Fruit fly (Drosophila melanogaster): Measurements from ENCODE around the gene Cpr67B.

Cpr67B gene

DNA sequence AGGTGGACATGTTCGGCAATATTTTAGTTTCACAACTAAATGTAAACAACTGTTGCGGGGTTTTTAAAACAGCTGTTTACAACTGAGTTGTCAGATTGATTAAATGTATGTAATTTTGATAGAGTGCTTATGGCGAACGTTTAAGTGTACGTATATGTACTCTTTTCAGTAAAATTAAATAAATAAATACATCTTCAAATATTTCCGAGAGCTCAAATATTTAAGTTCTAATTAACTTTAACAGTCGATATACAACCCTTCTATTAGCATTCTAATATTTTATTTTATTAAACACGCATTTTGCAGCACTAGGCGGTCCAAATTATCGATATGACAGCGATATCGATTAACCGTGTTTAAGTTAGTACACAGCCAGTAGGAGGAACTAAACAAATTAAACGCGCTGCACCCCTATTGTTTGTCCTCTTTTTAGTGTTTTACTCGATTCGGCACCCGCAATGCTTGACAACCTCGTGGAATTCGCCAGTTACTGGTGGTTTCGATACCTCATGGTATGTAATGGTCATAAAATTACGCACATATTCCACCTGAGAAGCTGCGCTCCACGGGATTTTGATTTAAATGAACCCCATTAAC is 47.0 kb downstream of the Cpr67B start, which contains the start of the genes CG3448 and ghi (continued):
- TF ChIP-seq chif (GFP tag; optimal IDR thresholded peaks at IDR 0.05) (no peak), HLH3B (GFP tag; IDR thresholded peaks at IDR 0.05) (no peak), CG8281 (tag; optimal IDR thresholded peaks at IDR 0.05) (peak; percentile 26), CG10366 (GFP tag; IDR thresholded peaks at IDR 0.05) (no peak), CG11560 (tag; IDR thresholded peaks at IDR 0.05) (no peak), onecut (GFP tag; IDR thresholded peaks at IDR 0.05) (peak; percentile 54), CG14050 (GFP tag; IDR thresholded peaks at IDR 0.05) (no peak), Hmx (GFP tag; optimal IDR thresholded peaks at IDR 0.05) (no peak), tio (GFP tag; optimal IDR thresholded peaks at IDR 0.05) (no peak), gro (GFP tag; optimal IDR thresholded peaks at IDR 0.05) (peak; percentile 41), nerfin-2 (GFP tag; IDR thresholded peaks at IDR 0.05; ENCODE audit: partially characterized antibody) (peak; percentile 79), CG6272 (GFP tag; IDR thresholded peaks at IDR 0.05) (peak; percentile 60; the same call in 1 of the 2 replicates), CG34376 (GFP tag; optimal IDR thresholded peaks at IDR 0.05) (peak; percentile 61), E2f2 (GFP tag; IDR thresholded peaks at IDR 0.05) (peak; percentile 67), lov (optimal IDR thresholded peaks at IDR 0.05) (no peak), lov (GFP tag; IDR thresholded peaks at IDR 0.05) (no peak), CG10274 (GFP tag; optimal IDR thresholded peaks at IDR 0.05) (no peak), Dll (GFP tag; IDR thresholded peaks at IDR 0.05; ENCODE audit: partially characterized antibody) (peak; percentile 77), zen2 (GFP tag; IDR thresholded peaks at IDR 0.05; ENCODE audit: partially characterized antibody) (no peak; the same call in 2 of the 3 replicates), CG31441 (GFP tag; IDR thresholded peaks at IDR 0.05) (peak; percentile 77), CG5245 (GFP tag; optimal IDR thresholded peaks at IDR 0.05) (peak; percentile 36), Hr3 (GFP tag; optimal IDR thresholded peaks at IDR 0.05) (peak; percentile 32), gce (GFP tag; IDR thresholded peaks at IDR 0.05) (no peak), ham (GFP tag; IDR thresholded peaks at IDR 0.05) (no peak), zf30C (GFP tag; optimal IDR thresholded peaks at IDR 0.05) (no peak), oc (tag; optimal IDR thresholded peaks at IDR 0.05) (no peak), da (GFP tag; optimal IDR thresholded peaks at IDR 0.05) (no peak), trh (GFP tag; optimal IDR thresholded peaks at IDR 0.05) (no peak), Scr (GFP tag; IDR thresholded peaks at IDR 0.05; ENCODE audit: partially characterized antibody) (peak; percentile 76), Ptx1 (GFP tag; IDR thresholded peaks at IDR 0.05) (peak; percentile 58), CG31224 (GFP tag; IDR thresholded peaks at IDR 0.05) (peak; percentile 40), CG12659 (GFP tag; optimal IDR thresholded peaks at IDR 0.05) (peak; percentile 70), CG6654 (GFP tag; optimal IDR thresholded peaks at IDR 0.05) (no peak), fd3F (GFP tag; optimal IDR thresholded peaks at IDR 0.05) (no peak), ERR (GFP tag; optimal IDR thresholded peaks at IDR 0.05) (no peak), CG3407 (GFP tag; optimal IDR thresholded peaks at IDR 0.05) (no peak), trem (tag; optimal IDR thresholded peaks at IDR 0.05) (peak; percentile 84), crc (GFP tag; optimal IDR thresholded peaks at IDR 0.05) (no peak), Meics (GFP tag; optimal IDR thresholded peaks at IDR 0.05) (peak; percentile 52), Sry-δ (GFP tag; optimal IDR thresholded peaks at IDR 0.05) (peak; percentile 63), pzg (GFP tag; optimal IDR thresholded peaks at IDR 0.05) (peak; percentile 69), tll (GFP tag; optimal IDR thresholded peaks at IDR 0.05) (no peak), Chrac-16 (GFP tag; optimal IDR thresholded peaks at IDR 0.05) (no peak), CG31388 (GFP tag; optimal IDR thresholded peaks at IDR 0.05) (no peak), TFAM (GFP tag; optimal IDR thresholded peaks at IDR 0.05) (no peak), Xbp1 (GFP tag; optimal IDR thresholded peaks at IDR 0.05) (peak; percentile 42), HLH4C (GFP tag; IDR thresholded peaks at IDR 0.05; ENCODE audit: partially characterized antibody) (peak; percentile 84), Dip3 (GFP tag; optimal IDR thresholded peaks at IDR 0.05) (peak; percentile 28), zen (tag; optimal IDR thresholded peaks at IDR 0.05) (peak; percentile 73), ash1 (GFP tag; optimal IDR thresholded peaks at IDR 0.05) (no peak), CG17359 (tag; optimal IDR thresholded peaks at IDR 0.05) (peak; percentile 73)
